Fruit fly (Drosophila melanogaster) whole organism, embryonic: ENCODE results near the gene CG4297.

ENCODE experiments used
- Adf1 ChIP-seq: fragments of 200-800 bp; sonication (Bioruptor generic); IDR thresholded peaks from 2 replicates; pipeline ENCODE4 v1.3.6; 2022; ENCODE audit warnings: missing biosample characterization, missing genetic modification characterization
- C15 ChIP-seq: fragments of 200-800 bp; sonication (Bioruptor generic); IDR thresholded peaks from 3 replicates; pipeline ENCODE4 v1.3.6; 2022; ENCODE audit warnings: missing biosample characterization, missing genetic modification characterization
- CG1024 ChIP-seq: fragments of 200-800 bp; sonication (Bioruptor generic); IDR thresholded peaks from 2 replicates; pipeline ENCODE4 v1.3.6; 2022; ENCODE audit warnings: missing biosample characterization, missing genetic modification characterization
- CG10959 ChIP-seq: fragments of 200-800 bp; sonication (Bioruptor generic); IDR thresholded peaks from 2 replicates; pipeline ENCODE4 v1.3.6; 2022; ENCODE audit warnings: missing biosample characterization, missing genetic modification characterization
- CG12219 ChIP-seq: fragments of 200-800 bp; sonication (Bioruptor generic); optimal IDR thresholded peaks from 3 replicates; lab custom pipeline; 2018; ENCODE audit warnings: missing biosample characterization, mild to moderate bottlenecking, missing genetic modification characterization
- CG12299 ChIP-seq: fragments of 200-800 bp; sonication (Bioruptor generic); optimal IDR thresholded peaks from 2 replicates; lab custom pipeline; 2018; ENCODE audit warnings: missing biosample characterization, mild to moderate bottlenecking, missing genetic modification characterization
- CG1233 ChIP-seq: fragments of 200-800 bp; sonication (Bioruptor generic); optimal IDR thresholded peaks from 4 replicates; lab custom pipeline; 2018; ENCODE audit warnings: missing biosample characterization, mild to moderate bottlenecking, missing genetic modification characterization
- CG13296 ChIP-seq: fragments of 200-800 bp; sonication (Bioruptor generic); optimal IDR thresholded peaks from 3 replicates; lab custom pipeline; 2018; ENCODE audit warnings: missing biosample characterization, mild to moderate bottlenecking, missing genetic modification characterization
- CG14441 ChIP-seq: fragments of 200-800 bp; sonication (Bioruptor generic); IDR thresholded peaks from 2 replicates; pipeline ENCODE4 v1.3.6; 2022; ENCODE audit warnings: missing biosample characterization, missing genetic modification characterization
- CG15011 ChIP-seq: fragments of 200-800 bp; sonication (Bioruptor generic); optimal IDR thresholded peaks from 3 replicates; lab custom pipeline; 2018; ENCODE audit warnings: missing biosample characterization, mild to moderate bottlenecking, missing genetic modification characterization
- CG1529 ChIP-seq: fragments of 200-800 bp; sonication (Bioruptor generic); optimal IDR thresholded peaks from 3 replicates; lab custom pipeline; 2018; ENCODE audit warnings: missing biosample characterization, missing genetic modification characterization
- CG15479 ChIP-seq: fragments of 200-800 bp; sonication (Bioruptor generic); optimal IDR thresholded peaks from 3 replicates; lab custom pipeline; 2019; ENCODE audit warnings: missing biosample characterization, mild to moderate bottlenecking, missing genetic modification characterization, moderate library complexity
- CG17361 ChIP-seq: fragments of 200-800 bp; sonication (Bioruptor generic); IDR thresholded peaks from 3 replicates; pipeline ENCODE4 v1.3.6; 2022; ENCODE audit warnings: missing biosample characterization, missing genetic modification characterization
- CG18011 ChIP-seq: fragments of 200-800 bp; sonication (Bioruptor generic); optimal IDR thresholded peaks from 2 replicates; lab custom pipeline; 2017; ENCODE audit warnings: missing biosample characterization, missing genetic modification characterization, mild to moderate bottlenecking, moderate library complexity, missing genotype
- CG1832 ChIP-seq: fragments of 200-800 bp; sonication (Bioruptor generic); optimal IDR thresholded peaks from 2 replicates; lab custom pipeline; 2017; ENCODE audit warnings: missing biosample characterization, mild to moderate bottlenecking, missing genetic modification characterization, inconsistent platforms
- CG18764 ChIP-seq: fragments of 200-800 bp; sonication (Bioruptor generic); optimal IDR thresholded peaks from 3 replicates; lab custom pipeline; 2016; ENCODE audit warnings: missing biosample characterization, missing genetic modification characterization
- CG2120 ChIP-seq: fragments of 200-800 bp; sonication (Bioruptor generic); optimal IDR thresholded peaks from 3 replicates; lab custom pipeline; 2016; ENCODE audit warnings: missing biosample characterization, missing genetic modification characterization
- CG31365 ChIP-seq: fragments of 200-800 bp; sonication (Bioruptor generic); optimal IDR thresholded peaks from 2 replicates; lab custom pipeline; 2018; ENCODE audit warnings: missing biosample characterization, mild to moderate bottlenecking, missing genetic modification characterization
- CG32532 ChIP-seq: fragments of 200-800 bp; sonication (Bioruptor generic); IDR thresholded peaks from 2 replicates; pipeline ENCODE4 v1.3.6; 2022; ENCODE audit warnings: missing biosample characterization, missing genetic modification characterization
- CG3407 ChIP-seq: fragments of 200-800 bp; sonication (Bioruptor generic); optimal IDR thresholded peaks from 2 replicates; lab custom pipeline; 2018; ENCODE audit warnings: missing biosample characterization, mild to moderate bottlenecking, missing genetic modification characterization
- CG4730 ChIP-seq: fragments of 200-800 bp; sonication (Bioruptor generic); IDR thresholded peaks from 2 replicates; pipeline ENCODE4 v1.3.6; 2022; ENCODE audit warnings: missing biosample characterization, missing genetic modification characterization
- CG4820 ChIP-seq: fragments of 200-800 bp; sonication (Bioruptor generic); optimal IDR thresholded peaks from 3 replicates; lab custom pipeline; 2016; ENCODE audit warnings: missing biosample characterization, missing genetic modification characterization
- CG7987 ChIP-seq: fragments of 200-800 bp; sonication (Bioruptor generic); optimal IDR thresholded peaks from 2 replicates; lab custom pipeline; 2018; ENCODE audit warnings: missing biosample characterization, mild to moderate bottlenecking, missing genetic modification characterization, moderate library complexity
- CG8924 ChIP-seq: fragments of 200-800 bp; optimal IDR thresholded peaks from 3 replicates; lab custom pipeline; 2019; ENCODE audit warnings: missing biosample characterization, mild to moderate bottlenecking, missing genetic modification characterization, moderate library complexity
- CG9609 ChIP-seq: fragments of 200-800 bp; sonication (Bioruptor generic); optimal IDR thresholded peaks from 3 replicates; lab custom pipeline; 2016; ENCODE audit warnings: missing biosample characterization, missing genetic modification characterization
- Chrac-16 ChIP-seq: fragments of 200-800 bp; sonication (Bioruptor generic); optimal IDR thresholded peaks from 3 replicates; lab custom pipeline; 2016; ENCODE audit warnings: missing biosample characterization, missing genetic modification characterization
- D ChIP-seq, 2 experiments: fragments of 200-800 bp in 1 of 2; fragments of >200 bp in 1 of 2; sonication (Bioruptor generic) in 1 of 2; optimal IDR thresholded peaks; 2 replicates in 1 of 2; 3 replicates in 1 of 2; lab custom pipeline; 2017; ENCODE audit warnings: mild to moderate bottlenecking in 1 of 2, missing biosample characterization in 1 of 2, missing genetic modification characterization in 1 of 2, missing genetic modification reagents in 1 of 2
- Dek ChIP-seq: fragments of 200-800 bp; sonication (Bioruptor generic); optimal IDR thresholded peaks from 3 replicates; lab custom pipeline; 2019; ENCODE audit warnings: missing biosample characterization, mild to moderate bottlenecking, missing genetic modification characterization, moderate library complexity
- Dip2 ChIP-seq: fragments of 200-800 bp; sonication (Bioruptor generic); IDR thresholded peaks from 2 replicates; pipeline ENCODE4 v1.3.6; 2022; ENCODE audit warnings: missing biosample characterization, missing genetic modification characterization
- E2f1 ChIP-seq: fragments of 200-800 bp; sonication (Bioruptor generic); IDR thresholded peaks from 2 replicates; pipeline ENCODE4 v1.3.6; 2022; ENCODE audit warnings: missing biosample characterization, missing genetic modification characterization
- ERR ChIP-seq: fragments of 200-800 bp; sonication (Bioruptor generic); optimal IDR thresholded peaks from 2 replicates; lab custom pipeline; 2016; ENCODE audit warnings: missing biosample characterization, missing genetic modification characterization
- Lpt ChIP-seq: fragments of >200 bp; optimal IDR thresholded peaks from 2 replicates; lab custom pipeline; 2018; ENCODE audit warnings: missing biosample characterization, missing genetic modification characterization
- MTF-1 ChIP-seq: fragments of 200-800 bp; sonication (Bioruptor generic); optimal IDR thresholded peaks from 2 replicates; lab custom pipeline; 2018; ENCODE audit warnings: missing biosample characterization, mild to moderate bottlenecking, missing genetic modification characterization, borderline replicate concordance
- Nf-YC ChIP-seq: fragments of 200-800 bp; optimal IDR thresholded peaks from 3 replicates; lab custom pipeline; 2019; ENCODE audit warnings: missing biosample characterization, mild to moderate bottlenecking, missing genetic modification characterization, moderate library complexity
- Pdp1 ChIP-seq, 2 experiments: fragments of 200-800 bp; sonication (Bioruptor generic); optimal IDR thresholded peaks; 3 replicates each; lab custom pipeline; 2016; ENCODE audit warnings: missing biosample characterization in 2 of 2, missing genetic modification characterization in 2 of 2, mild to moderate bottlenecking in 1 of 2, moderate library complexity in 1 of 2
- Rfx ChIP-seq: fragments of 200-800 bp; sonication (Bioruptor generic); IDR thresholded peaks from 2 replicates; pipeline ENCODE4 v1.3.6; 2022; ENCODE audit warnings: missing biosample characterization, missing genetic modification characterization
- Tbp ChIP-seq: fragments of >200 bp; optimal IDR thresholded peaks from 2 replicates; lab custom pipeline; 2018; ENCODE audit warnings: missing biosample characterization, missing genetic modification characterization
- Xrp1 ChIP-seq: fragments of 200-800 bp; sonication (Bioruptor generic); IDR thresholded peaks from 2 replicates; pipeline ENCODE4 v1.3.6; 2022; ENCODE audit warnings: missing biosample characterization, missing genetic modification characterization
- amos ChIP-seq: fragments of 200-800 bp; sonication (Bioruptor generic); IDR thresholded peaks from 2 replicates; pipeline ENCODE4 v1.3.6; 2022; ENCODE audit warnings: missing biosample characterization, missing genetic modification characterization; ENCODE audit not compliant: partially characterized antibody
- cas ChIP-seq: fragments of 200-800 bp; sonication (Bioruptor generic); IDR thresholded peaks from 2 replicates; pipeline ENCODE4 v1.3.6; 2022; ENCODE audit warnings: missing biosample characterization, missing genetic modification characterization
- dati ChIP-seq: fragments of 200-800 bp; sonication (Bioruptor generic); IDR thresholded peaks from 2 replicates; pipeline ENCODE4 v1.3.6; 2022; ENCODE audit warnings: missing biosample characterization, missing genetic modification characterization
- dpn ChIP-seq, 2 experiments: fragments of 200-800 bp; sonication (Bioruptor generic); optimal IDR thresholded peaks; 3 replicates each; lab custom pipeline; 2016; ENCODE audit warnings: missing biosample characterization in 2 of 2, missing genetic modification characterization in 2 of 2
- exex ChIP-seq: fragments of 200-800 bp; sonication (Bioruptor generic); optimal IDR thresholded peaks from 4 replicates; lab custom pipeline; 2018; ENCODE audit warnings: missing biosample characterization, mild to moderate bottlenecking, missing genetic modification characterization, moderate library complexity
- ind ChIP-seq: fragments of 200-800 bp; sonication (Bioruptor generic); optimal IDR thresholded peaks from 3 replicates; lab custom pipeline; 2016; ENCODE audit warnings: missing biosample characterization, missing genetic modification characterization
- lilli ChIP-seq: fragments of 200-800 bp; sonication (Bioruptor generic); optimal IDR thresholded peaks from 3 replicates; lab custom pipeline; 2016; ENCODE audit warnings: missing biosample characterization, missing genetic modification characterization
- luna ChIP-seq: fragments of 200-800 bp; sonication (Bioruptor generic); optimal IDR thresholded peaks from 2 replicates; lab custom pipeline; 2016; ENCODE audit warnings: missing biosample characterization, missing genetic modification characterization
- pfk ChIP-seq: fragments of 200-800 bp; sonication (Bioruptor generic); optimal IDR thresholded peaks from 2 replicates; lab custom pipeline; 2018; ENCODE audit warnings: missing biosample characterization, mild to moderate bottlenecking, missing genetic modification characterization, moderate library complexity
- ro ChIP-seq: fragments of 200-800 bp; sonication (Bioruptor generic); IDR thresholded peaks from 2 replicates; pipeline ENCODE4 v1.3.6; 2022; ENCODE audit warnings: missing biosample characterization, missing genetic modification characterization
- row ChIP-seq: fragments of 200-800 bp; sonication (Bioruptor generic); IDR thresholded peaks from 3 replicates; pipeline ENCODE4 v1.3.6; 2022; ENCODE audit warnings: missing biosample characterization, missing genetic modification characterization
- run ChIP-seq: fragments of 200-800 bp; sonication (Bioruptor generic); optimal IDR thresholded peaks from 3 replicates; lab custom pipeline; 2018; ENCODE audit warnings: missing biosample characterization, mild to moderate bottlenecking, missing genetic modification characterization

Gene CG4297

dm6 chr2L:484281-484943, 12.4 kb upstream of the CG4297 start (continued):
- TF ChIP-seq ind (GFP tag; lab: Kevin White, UChicago), result no peak
- TF ChIP-seq CG1832, result no peak
- TF ChIP-seq CG1529, result no peak
- no peak for TF ChIP-seq ro (GFP tag; lab: Robert Waterston, UW)
- peak; percentile 66 for TF ChIP-seq MTF-1 (GFP tag; lab: Kevin White, UChicago)
- TF ChIP-seq CG4820 (GFP tag; lab: Kevin White, UChicago), result no peak
- no peak for TF ChIP-seq CG31365 (tag; lab: Kevin White, UChicago)
- no peak; the same call in 1 of the 2 replicates for TF ChIP-seq CG14441
- peak; percentile 100 for TF ChIP-seq CG7987 (GFP tag; lab: Kevin White, UChicago)
- peak; percentile 91 for TF ChIP-seq exex
- TF ChIP-seq CG12219 (GFP tag; lab: Kevin White, UChicago), result peak; percentile 31
- TF ChIP-seq CG18764 (GFP tag; lab: Kevin White, UChicago), result no peak
- no peak for TF ChIP-seq Dip2 (GFP tag; lab: Robert Waterston, UW)
- no peak for TF ChIP-seq dati (GFP tag; lab: Robert Waterston, UW)
- TF ChIP-seq CG9609 (GFP tag; lab: Kevin White, UChicago), result no peak
- TF ChIP-seq CG12299 (tag; lab: Kevin White, UChicago), result no peak
- no peak for TF ChIP-seq dpn (GFP tag; optimal IDR thresholded peaks at IDR 0.05; lab: Kevin White, UChicago)
- TF ChIP-seq E2f1, result peak; percentile 29
- TF ChIP-seq Rfx, result peak; percentile 48; the same call in 1 of the 2 replicates
- TF ChIP-seq luna (GFP tag; lab: Kevin White, UChicago), result no peak
- TF ChIP-seq CG15011 (GFP tag; lab: Kevin White, UChicago), result no peak
- TF ChIP-seq CG17361 (GFP tag; lab: Robert Waterston, UW), result no peak
- TF ChIP-seq row (GFP tag; lab: Robert Waterston, UW), result peak; percentile 36; the same call in 1 of the 3 replicates
- TF ChIP-seq lilli, result peak; percentile 12
- TF ChIP-seq CG2120 (GFP tag; lab: Kevin White, UChicago), result peak; percentile 6
- no peak for TF ChIP-seq Chrac-16 (GFP tag; lab: Kevin White, UChicago)
- no peak for TF ChIP-seq CG10959
- peak; percentile 58 for TF ChIP-seq CG1233 (GFP tag; lab: Kevin White, UChicago)
- TF ChIP-seq C15 (GFP tag; lab: Robert Waterston, UW), result no peak
- peak; percentile 16 for TF ChIP-seq Nf-YC (tag; lab: Kevin White, UChicago)
- peak; percentile 81 for TF ChIP-seq pfk (GFP tag; lab: Kevin White, UChicago)
- TF ChIP-seq CG13296 (GFP tag; lab: Kevin White, UChicago), result peak; percentile 59
- TF ChIP-seq Adf1 (GFP tag; lab: Robert Waterston, UW), result peak; percentile 82
- TF ChIP-seq Pdp1 (GFP tag; optimal IDR thresholded peaks at IDR 0.05; lab: Kevin White, UChicago), result peak in 1 of 2 experiments; percentile 14
- no peak for TF ChIP-seq D (optimal IDR thresholded peaks at IDR 0.05; lab: Kevin White, UChicago)
- no peak for TF ChIP-seq D (GFP tag; optimal IDR thresholded peaks at IDR 0.05; lab: Kevin White, UChicago)
- TF ChIP-seq Xrp1, result peak; percentile 19; the same call in 1 of the 2 replicates
- TF ChIP-seq Dek (tag; lab: Kevin White, UChicago), result peak; percentile 32
- TF ChIP-seq CG18011, result no peak
- no peak for TF ChIP-seq cas (GFP tag; lab: Robert Waterston, UW)
- TF ChIP-seq CG32532, result peak; percentile 66
- no peak for TF ChIP-seq CG3407 (GFP tag; lab: Kevin White, UChicago)
- no peak for TF ChIP-seq CG4730 (GFP tag; lab: Robert Waterston, UW)
- TF ChIP-seq Lpt (GFP tag; lab: Kevin White, UChicago), result no peak
- no peak for TF ChIP-seq CG8924 (tag; lab: Kevin White, UChicago)
- TF ChIP-seq ERR (GFP tag; lab: Kevin White, UChicago), result peak; percentile 20
- TF ChIP-seq amos (GFP tag; lab: Robert Waterston, UW), result no peak; the same call in 1 of the 2 replicates
- no peak for TF ChIP-seq run
- TF ChIP-seq CG1024 (GFP tag; lab: Robert Waterston, UW), result no peak
- no peak for TF ChIP-seq CG15479 (GFP tag; lab: Kevin White, UChicago)
- no peak for TF ChIP-seq Tbp (GFP tag; lab: Kevin White, UChicago)
